Worm (Caenorhabditis elegans): Measurements from ENCODE around the gene sri-18.

Gene sri-18

ce11 chrV:10260460-10260859, at the start of gene sri-18:
sri-18 (minus strand) TSS chrV:10260560.
- TF ChIP-seq ZK337.2 (GFP tag; IDR thresholded peaks at IDR 0.05): no peak
- TF ChIP-seq lin-29 (GFP tag; IDR thresholded peaks at IDR 0.05): no peak
- no peak for TF ChIP-seq F26F4.8 (GFP tag; conservative IDR thresholded peaks at IDR 0.05)
- TF ChIP-seq attf-4 (tag; optimal IDR thresholded peaks at IDR 0.05): no peak
- no peak for TF ChIP-seq egl-43 (GFP tag; IDR thresholded peaks at IDR 0.05)
- no peak for TF ChIP-seq F44E2.7 (GFP tag; IDR thresholded peaks at IDR 0.05)
- no peak for TF ChIP-seq nhr-237 (tag; optimal IDR thresholded peaks at IDR 0.05)
- TF ChIP-seq nhr-6 (tag; optimal IDR thresholded peaks at IDR 0.05): no peak
- no peak for TF ChIP-seq ctbp-1 (GFP tag; IDR thresholded peaks at IDR 0.05)

ce11 chrV:10307283-10307682, 46.9 kb upstream of the sri-18 start, which contains the start of gene che-12:
che-12 (minus strand) TSS chrV:10307383.
- TF ChIP-seq madf-9 (GFP tag; conservative IDR thresholded peaks at IDR 0.05): no peak
- no peak for TF ChIP-seq R02D3.7 (tag; optimal IDR thresholded peaks at IDR 0.05)
- TF ChIP-seq lin-13 (GFP tag; optimal IDR thresholded peaks at IDR 0.05): no peak
- TF ChIP-seq Y48G9A.11 (GFP tag; IDR thresholded peaks at IDR 0.05): no peak
- no peak for TF ChIP-seq hmg-1.1 (GFP tag; IDR thresholded peaks at IDR 0.05)
- TF ChIP-seq dmd-6 (GFP tag; IDR thresholded peaks at IDR 0.05): no peak
- no peak for TF ChIP-seq nhr-41 (GFP tag; IDR thresholded peaks at IDR 0.05)
- TF ChIP-seq lin-15B (tag; optimal IDR thresholded peaks at IDR 0.05): no peak
- TF ChIP-seq nhr-42 (GFP tag; IDR thresholded peaks at IDR 0.05): no peak
- no peak for TF ChIP-seq daf-16 (GFP tag; optimal IDR thresholded peaks at IDR 0.05)
- no peak for TF ChIP-seq daf-16 (tag; optimal IDR thresholded peaks at IDR 0.05)
- TF ChIP-seq dve-1 (tag; optimal IDR thresholded peaks at IDR 0.05; ENCODE audit: insufficient read depth): no peak
- TF ChIP-seq F37D6.2 (tag; optimal IDR thresholded peaks at IDR 0.05): no peak
- TF ChIP-seq zip-11 (GFP tag; IDR thresholded peaks at IDR 0.05): no peak
- TF ChIP-seq snpc-1.2 (GFP tag; IDR thresholded peaks at IDR 0.05): no peak

- TF ChIP-seq pqm-1 (tag; optimal IDR thresholded peaks at IDR 0.05) (peak; percentile 15), unc-62 (GFP tag; optimal IDR thresholded peaks at IDR 0.05 in 1 of 2) (peak in 1 of 2 experiments; percentile 20), unc-62 (tag; optimal IDR thresholded peaks at IDR 0.05) (no peak), spr-3 (GFP tag; optimal IDR thresholded peaks at IDR 0.05) (no peak), F37D6.2 (tag; optimal IDR thresholded peaks at IDR 0.05) (no peak)
These were observed 36.7 kb upstream of the sri-18 start, which contains the start of gene B0024.4 for ce11 chrV:10297099-10297498. B0024.4 (plus strand) TSS chrV:10297399.

ce11 chrV:10294549-10294948, 34.2 kb upstream of the sri-18 start, which contains the start of gene col-150:
col-150 (minus strand) TSS chrV:10294649.
- TF ChIP-seq spr-3 (GFP tag; optimal IDR thresholded peaks at IDR 0.05) (no peak), zfp-3 (GFP tag; conservative IDR thresholded peaks at IDR 0.05) (no peak), nhr-11 (tag; optimal IDR thresholded peaks at IDR 0.05) (no peak), ZK546.5 (tag; optimal IDR thresholded peaks at IDR 0.05) (no peak), dmd-6 (GFP tag; IDR thresholded peaks at IDR 0.05) (no peak), D1046.2 (GFP tag; IDR thresholded peaks at IDR 0.05) (no peak), lin-39 (tag; optimal IDR thresholded peaks at IDR 0.05) (no peak), hlh-30 (tag; optimal IDR thresholded peaks at IDR 0.05; ENCODE audit: insufficient read depth) (no peak), nhr-237 (tag; optimal IDR thresholded peaks at IDR 0.05) (no peak)

ce11 chrV:10292819-10293357, 32.5 kb upstream of the sri-18 start, which contains the start of gene col-149:
col-149 (minus strand) TSS chrV:10292869.
- TF ChIP-seq lsy-2 (tag; optimal IDR thresholded peaks at IDR 0.05): no peak
- TF ChIP-seq T26A8.4 (GFP tag; IDR thresholded peaks at IDR 0.05): no peak
- no peak for TF ChIP-seq lir-3 (tag; optimal IDR thresholded peaks at IDR 0.05)
- peak; percentile 81 for TF ChIP-seq nhr-28 (tag; optimal IDR thresholded peaks at IDR 0.05)
- no peak for TF ChIP-seq dve-1 (tag; optimal IDR thresholded peaks at IDR 0.05; ENCODE audit: insufficient read depth)
- TF ChIP-seq nhr-102 (tag; optimal IDR thresholded peaks at IDR 0.05): no peak
- TF ChIP-seq mxl-3 (GFP tag; optimal IDR thresholded peaks at IDR 0.05): peak; percentile 59
- TF ChIP-seq hlh-30 (tag; optimal IDR thresholded peaks at IDR 0.05; ENCODE audit: insufficient read depth): no peak
- no peak for TF ChIP-seq lin-15B (tag; optimal IDR thresholded peaks at IDR 0.05)
- TF ChIP-seq nhr-25 (tag; optimal IDR thresholded peaks at IDR 0.05; ENCODE audit: borderline replicate concordance, insufficient read depth): no peak
- no peak for TF ChIP-seq madf-9 (GFP tag; conservative IDR thresholded peaks at IDR 0.05)
- TF ChIP-seq lin-38 (GFP tag; IDR thresholded peaks at IDR 0.05): no peak
- TF ChIP-seq ztf-11 (tag; optimal IDR thresholded peaks at IDR 0.05): no peak
- no peak for TF ChIP-seq spr-1 (tag; optimal IDR thresholded peaks at IDR 0.05)
- TF ChIP-seq lim-7 (GFP tag; IDR thresholded peaks at IDR 0.05): no peak
- no peak for TF ChIP-seq tag-97 (GFP tag; IDR thresholded peaks at IDR 0.05)

Measured in whole organism, L4 larva.